Worm (Caenorhabditis elegans) whole organism, L1 larva: ENCODE measurements around the gene C47D12.5.

Source experiments
- blmp-1 ChIP-seq: fragments of 150-350 bp; optimal IDR thresholded peaks from 2 replicates; lab custom pipeline; 2014; ENCODE audit warnings: missing biosample characterization, missing genetic modification characterization
- hlh-17 ChIP-seq: fragments of 200-800 bp; sonication (Bioruptor generic); optimal IDR thresholded peaks from 2 replicates; lab custom pipeline; 2018; ENCODE audit warnings: missing genetic modification characterization, mild to moderate bottlenecking, missing compliant biosample characterization, moderate library complexity, borderline replicate concordance
- lin-35 ChIP-seq, 2 experiments: fragments of 150-350 bp; optimal IDR thresholded peaks; 2 replicates each; lab custom pipeline; 2014; ENCODE audit warnings: missing biosample characterization in 2 of 2, missing genetic modification characterization in 2 of 2, missing genetic modification reagents in 2 of 2
- lir-3 ChIP-seq: sonication (generic microtip); optimal IDR thresholded peaks from 2 replicates; lab custom pipeline; 2016; ENCODE audit warnings: mild to moderate bottlenecking, missing genetic modification characterization, moderate library complexity, missing compliant biosample characterization; ENCODE audit not compliant: poor library complexity
- nhr-77 ChIP-seq: fragments of 150-350 bp; optimal IDR thresholded peaks from 2 replicates; lab custom pipeline; 2014; ENCODE audit warnings: missing biosample characterization, missing genetic modification characterization
- nhr-90 ChIP-seq: sonication (generic microtip); optimal IDR thresholded peaks from 2 replicates; lab custom pipeline; 2016; ENCODE audit warnings: mild to moderate bottlenecking, missing genetic modification characterization, missing compliant biosample characterization; ENCODE audit not compliant: poor library complexity
- ztf-11 ChIP-seq, 2 experiments: sonication (generic microtip); optimal IDR thresholded peaks; 2 replicates each; lab custom pipeline; 2016 to 2017; ENCODE audit warnings: missing genetic modification characterization in 2 of 2, missing biosample characterization in 1 of 2, missing compliant biosample characterization in 1 of 2

DNA sequence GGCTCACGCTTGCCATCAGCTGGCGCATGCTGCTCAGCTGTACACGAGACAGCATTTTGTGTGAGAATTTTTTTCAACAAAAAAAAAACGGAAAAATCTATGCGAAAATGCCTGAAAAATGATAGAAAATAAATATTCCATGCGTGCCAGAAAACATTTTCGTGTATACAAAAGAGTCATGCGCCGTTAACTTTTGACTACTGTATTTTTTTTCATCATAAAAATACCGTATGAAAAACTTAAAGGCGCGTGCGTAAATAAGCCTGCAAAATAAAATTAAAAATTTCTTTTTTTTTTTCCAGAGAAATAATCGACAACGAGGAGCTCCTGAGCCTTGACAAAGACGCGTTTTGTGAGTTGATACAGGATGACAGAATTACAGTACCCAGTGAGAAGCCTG is 4.9 kb upstream of the C47D12.5 start:
- TF ChIP-seq lin-35 (GFP tag; optimal IDR thresholded peaks at IDR 0.05; lab: Kevin White, UChicago), result no peak
- no peak for TF ChIP-seq blmp-1
- no peak for TF ChIP-seq lir-3
- no peak for TF ChIP-seq nhr-90
- TF ChIP-seq hlh-17, result no peak
- no peak for TF ChIP-seq nhr-77 (tag; lab: Kevin White, UChicago)
- TF ChIP-seq ztf-11 (tag; optimal IDR thresholded peaks at IDR 0.05; lab: Kevin White, UChicago), result no peak
